Fruit fly (Drosophila melanogaster) whole organism, embryonic: ENCODE data around the gene CG34454.
A peak's percentile ranks its signal among the peaks of the same experiment; 100 is the strongest.

ENCODE experiments used
- Ada2b ChIP-seq: fragments of 200-800 bp; sonication (Bioruptor generic); IDR thresholded peaks from 2 replicates; pipeline ENCODE4 v1.3.6; 2022; ENCODE audit warnings: missing biosample characterization, missing genetic modification characterization
- CG10462 ChIP-seq: fragments of 200-800 bp; sonication (Bioruptor generic); optimal IDR thresholded peaks from 2 replicates; lab custom pipeline; 2016; ENCODE audit warnings: missing biosample characterization, missing genetic modification characterization
- CG11085 ChIP-seq: fragments of 200-800 bp; sonication (Bioruptor generic); IDR thresholded peaks from 2 replicates; pipeline ENCODE4 v1.3.6; 2022; ENCODE audit warnings: missing biosample characterization, missing genetic modification characterization
- CG12942 ChIP-seq: fragments of 200-800 bp; sonication (Bioruptor generic); optimal IDR thresholded peaks from 3 replicates; lab custom pipeline; 2016; ENCODE audit warnings: missing biosample characterization, missing genetic modification characterization
- CG13296 ChIP-seq: fragments of 200-800 bp; sonication (Bioruptor generic); optimal IDR thresholded peaks from 3 replicates; lab custom pipeline; 2018; ENCODE audit warnings: missing biosample characterization, mild to moderate bottlenecking, missing genetic modification characterization
- CG13624 ChIP-seq: fragments of 200-800 bp; sonication (Bioruptor generic); optimal IDR thresholded peaks from 2 replicates; lab custom pipeline; 2016; ENCODE audit warnings: missing biosample characterization, missing genetic modification characterization
- CG14050 ChIP-seq: fragments of 200-800 bp; sonication (Bioruptor generic); IDR thresholded peaks from 3 replicates; pipeline ENCODE4 v1.3.6; 2022; ENCODE audit warnings: missing biosample characterization, missing genetic modification characterization
- CG1602 ChIP-seq: fragments of 200-800 bp; sonication (Bioruptor generic); optimal IDR thresholded peaks from 3 replicates; lab custom pipeline; 2016; ENCODE audit warnings: missing biosample characterization, missing genetic modification characterization
- CG8359 ChIP-seq: fragments of 200-800 bp; sonication (Bioruptor generic); optimal IDR thresholded peaks from 2 replicates; lab custom pipeline; 2017; ENCODE audit warnings: missing biosample characterization, mild to moderate bottlenecking, missing genetic modification characterization, borderline replicate concordance
- CG9437 ChIP-seq: fragments of 200-800 bp; sonication (Bioruptor generic); optimal IDR thresholded peaks from 2 replicates; lab custom pipeline; 2018; ENCODE audit warnings: missing biosample characterization, mild to moderate bottlenecking, missing genetic modification characterization
- CG9727 ChIP-seq: fragments of 200-800 bp; sonication (Bioruptor generic); optimal IDR thresholded peaks from 3 replicates; lab custom pipeline; 2017; ENCODE audit warnings: missing biosample characterization, mild to moderate bottlenecking, missing genetic modification characterization
- CG9797 ChIP-seq: fragments of 200-800 bp; sonication (Bioruptor generic); optimal IDR thresholded peaks from 3 replicates; lab custom pipeline; 2018; ENCODE audit warnings: missing biosample characterization, mild to moderate bottlenecking, missing genetic modification characterization
- CG9876 ChIP-seq: fragments of 200-800 bp; sonication (Bioruptor generic); optimal IDR thresholded peaks from 2 replicates; lab custom pipeline; 2016; ENCODE audit warnings: missing biosample characterization, missing genetic modification characterization
- CHES-1-like ChIP-seq: fragments of 200-800 bp; sonication (Bioruptor generic); optimal IDR thresholded peaks from 2 replicates; lab custom pipeline; 2016; ENCODE audit warnings: missing biosample characterization, missing genetic modification characterization
- Chrac-16 ChIP-seq: fragments of 200-800 bp; sonication (Bioruptor generic); optimal IDR thresholded peaks from 3 replicates; lab custom pipeline; 2016; ENCODE audit warnings: missing biosample characterization, missing genetic modification characterization
- Dip2 ChIP-seq: fragments of 200-800 bp; sonication (Bioruptor generic); IDR thresholded peaks from 2 replicates; pipeline ENCODE4 v1.3.6; 2022; ENCODE audit warnings: missing biosample characterization, missing genetic modification characterization
- Doc2 ChIP-seq: fragments of 200-800 bp; sonication (Bioruptor generic); IDR thresholded peaks from 2 replicates; pipeline ENCODE4 v1.3.6; 2022; ENCODE audit warnings: missing biosample characterization, missing genetic modification characterization
- E2f2 ChIP-seq: fragments of 200-800 bp; sonication (Bioruptor generic); IDR thresholded peaks from 2 replicates; pipeline ENCODE4 v1.3.6; 2022; ENCODE audit warnings: missing biosample characterization, missing genetic modification characterization
- Fer2 ChIP-seq: fragments of 200-800 bp; sonication (Bioruptor generic); optimal IDR thresholded peaks from 2 replicates; lab custom pipeline; 2018; ENCODE audit warnings: missing biosample characterization, mild to moderate bottlenecking, missing genetic modification characterization, moderate library complexity
- GATAe ChIP-seq: fragments of 200-800 bp; sonication (Bioruptor generic); conservative IDR thresholded peaks from 2 replicates; pipeline ENCODE4 v1.3.6; 2022; ENCODE audit warnings: missing biosample characterization, missing genetic modification characterization
- Gsc ChIP-seq: fragments of 200-800 bp; sonication (Bioruptor generic); IDR thresholded peaks from 2 replicates; pipeline ENCODE4 v1.3.6; 2022; ENCODE audit warnings: missing biosample characterization, missing genetic modification characterization
- HHEX ChIP-seq: fragments of 200-800 bp; sonication (Bioruptor generic); optimal IDR thresholded peaks from 3 replicates; lab custom pipeline; 2017; ENCODE audit warnings: missing biosample characterization, mild to moderate bottlenecking, missing genetic modification characterization, missing genetic modification reagents
- HmgZ ChIP-seq: fragments of 200-800 bp; sonication (Bioruptor generic); optimal IDR thresholded peaks from 2 replicates; lab custom pipeline; 2018; ENCODE audit warnings: missing biosample characterization, mild to moderate bottlenecking, missing genetic modification characterization
- Hmr ChIP-seq: fragments of 200-800 bp; sonication (Bioruptor generic); optimal IDR thresholded peaks from 3 replicates; lab custom pipeline; 2017; ENCODE audit warnings: mild to moderate bottlenecking, missing biosample characterization, missing genetic modification reagents, missing genetic modification characterization
- Mad ChIP-seq: fragments of 200-800 bp; sonication (Bioruptor generic); optimal IDR thresholded peaks from 2 replicates; lab custom pipeline; 2016; ENCODE audit warnings: missing biosample characterization, missing genetic modification characterization
- Optix ChIP-seq: fragments of 200-800 bp; sonication (Bioruptor generic); IDR thresholded peaks from 3 replicates; pipeline ENCODE4 v1.3.6; 2022; ENCODE audit warnings: missing biosample characterization, missing genetic modification characterization
- Scr ChIP-seq: fragments of 200-800 bp; sonication (Bioruptor generic); IDR thresholded peaks from 2 replicates; pipeline ENCODE4 v1.3.6; 2022; ENCODE audit warnings: missing biosample characterization, missing genetic modification characterization; ENCODE audit not compliant: partially characterized antibody
- TFAM ChIP-seq: fragments of 200-800 bp; sonication (Bioruptor generic); optimal IDR thresholded peaks from 2 replicates; lab custom pipeline; 2017; ENCODE audit warnings: missing biosample characterization, missing genetic modification characterization, inconsistent platforms
- YL-1 ChIP-seq: fragments of 200-800 bp; sonication (Bioruptor generic); optimal IDR thresholded peaks from 3 replicates; lab custom pipeline; 2017; ENCODE audit warnings: missing biosample characterization, mild to moderate bottlenecking, missing genetic modification characterization
- ara ChIP-seq: fragments of 200-800 bp; sonication (Bioruptor generic); IDR thresholded peaks from 2 replicates; pipeline ENCODE4 v1.3.6; 2022; ENCODE audit warnings: missing biosample characterization, missing genetic modification characterization
- corto ChIP-seq: fragments of 200-800 bp; sonication (Bioruptor generic); optimal IDR thresholded peaks from 2 replicates; lab custom pipeline; 2016; ENCODE audit warnings: missing biosample characterization, mild to moderate bottlenecking, missing genetic modification characterization, moderate library complexity
- da ChIP-seq: fragments of 200-800 bp; sonication (Bioruptor generic); optimal IDR thresholded peaks from 2 replicates; lab custom pipeline; 2016; ENCODE audit warnings: missing biosample characterization, missing genetic modification characterization
- eve ChIP-seq, 2 experiments: fragments of >200 bp; optimal IDR thresholded peaks; 2 replicates each; lab custom pipeline; 2017; ENCODE audit warnings: missing biosample characterization in 2 of 2, missing genetic modification characterization in 2 of 2
- fd102C ChIP-seq: fragments of 200-800 bp; sonication (Bioruptor generic); optimal IDR thresholded peaks from 2 replicates; lab custom pipeline; 2018; ENCODE audit warnings: missing biosample characterization, mild to moderate bottlenecking, missing genetic modification characterization, moderate library complexity
- gcm ChIP-seq: fragments of 200-800 bp; sonication (Bioruptor generic); optimal IDR thresholded peaks from 2 replicates; lab custom pipeline; 2019; ENCODE audit warnings: missing biosample characterization, mild to moderate bottlenecking, missing genetic modification characterization, moderate library complexity
- hb ChIP-seq: fragments of 200-800 bp; sonication (Bioruptor generic); IDR thresholded peaks from 3 replicates; pipeline ENCODE4 v1.3.6; 2022; ENCODE audit warnings: missing biosample characterization, missing genetic modification characterization; ENCODE audit not compliant: partially characterized antibody
- hth ChIP-seq: fragments of >200 bp; optimal IDR thresholded peaks from 2 replicates; lab custom pipeline; 2017; ENCODE audit warnings: inconsistent platforms
- ind ChIP-seq: fragments of 200-800 bp; sonication (Bioruptor generic); optimal IDR thresholded peaks from 3 replicates; lab custom pipeline; 2016; ENCODE audit warnings: missing biosample characterization, missing genetic modification characterization
- lab ChIP-seq: fragments of 200-800 bp; sonication (Bioruptor generic); optimal IDR thresholded peaks from 3 replicates; lab custom pipeline; 2017; ENCODE audit warnings: missing biosample characterization, missing genetic modification characterization, mild to moderate bottlenecking, moderate library complexity, missing genetic modification reagents
- p53 ChIP-seq: fragments of 200-800 bp; sonication (Bioruptor generic); optimal IDR thresholded peaks from 2 replicates; lab custom pipeline; 2016; ENCODE audit warnings: missing biosample characterization, missing genetic modification characterization
- pan ChIP-seq, 4 experiments: fragments of >200 bp in 3 of 4; fragments of 200-800 bp in 1 of 4; sonication (Bioruptor generic) in 1 of 4; optimal IDR thresholded peaks in 3 of 4; IDR thresholded peaks in 1 of 4; 2 replicates each; pipeline versions ENCODE4 v1.3.6 to Lab custom; 2017 to 2022; ENCODE audit warnings: missing biosample characterization in 2 of 4, missing genetic modification characterization in 2 of 4, mixed read lengths in 1 of 4
- peb ChIP-seq: fragments of 200-800 bp; sonication (Bioruptor generic); IDR thresholded peaks from 2 replicates; pipeline ENCODE4 v1.3.6; 2022; ENCODE audit warnings: missing biosample characterization, missing genetic modification characterization
- pum ChIP-seq: fragments of 200-800 bp; sonication (Bioruptor generic); optimal IDR thresholded peaks from 2 replicates; lab custom pipeline; 2016; ENCODE audit warnings: missing biosample characterization, missing genetic modification characterization
- ranshi ChIP-seq: fragments of 200-800 bp; sonication (Bioruptor generic); IDR thresholded peaks from 2 replicates; pipeline ENCODE4 v1.3.6; 2022; ENCODE audit warnings: missing biosample characterization, missing genetic modification characterization
- sc ChIP-seq, 3 experiments: fragments of >200 bp in 2 of 3; fragments of 200-800 bp in 1 of 3; sonication (Bioruptor generic) in 1 of 3; optimal IDR thresholded peaks; 2 replicates in 2 of 3; 3 replicates in 1 of 3; lab custom pipeline; 2017; ENCODE audit warnings: mild to moderate bottlenecking in 1 of 3, missing biosample characterization in 1 of 3, missing genetic modification characterization in 1 of 3, missing genetic modification reagents in 1 of 3
- sd ChIP-seq: fragments of 200-800 bp; sonication (Bioruptor generic); optimal IDR thresholded peaks from 3 replicates; lab custom pipeline; 2018; ENCODE audit warnings: missing biosample characterization, mild to moderate bottlenecking, missing genetic modification characterization, moderate library complexity
- sens ChIP-seq: fragments of 200-800 bp; sonication (Bioruptor generic); peaks from one replicate; lab custom pipeline; 2016; ENCODE audit warnings: missing biosample characterization, missing genetic modification characterization
- tin ChIP-seq: fragments of 200-800 bp; sonication (Bioruptor generic); optimal IDR thresholded peaks from 3 replicates; lab custom pipeline; 2016; ENCODE audit warnings: missing biosample characterization, missing genetic modification characterization
- tx ChIP-seq: fragments of 200-800 bp; sonication (Bioruptor generic); optimal IDR thresholded peaks from 2 replicates; lab custom pipeline; 2016; ENCODE audit warnings: missing biosample characterization, missing genetic modification characterization
- wdn ChIP-seq: fragments of 200-800 bp; sonication (Bioruptor generic); IDR thresholded peaks from 2 replicates; pipeline ENCODE4 v1.3.6; 2022; ENCODE audit warnings: missing biosample characterization, missing genetic modification characterization

Gene CG34454

DNA sequence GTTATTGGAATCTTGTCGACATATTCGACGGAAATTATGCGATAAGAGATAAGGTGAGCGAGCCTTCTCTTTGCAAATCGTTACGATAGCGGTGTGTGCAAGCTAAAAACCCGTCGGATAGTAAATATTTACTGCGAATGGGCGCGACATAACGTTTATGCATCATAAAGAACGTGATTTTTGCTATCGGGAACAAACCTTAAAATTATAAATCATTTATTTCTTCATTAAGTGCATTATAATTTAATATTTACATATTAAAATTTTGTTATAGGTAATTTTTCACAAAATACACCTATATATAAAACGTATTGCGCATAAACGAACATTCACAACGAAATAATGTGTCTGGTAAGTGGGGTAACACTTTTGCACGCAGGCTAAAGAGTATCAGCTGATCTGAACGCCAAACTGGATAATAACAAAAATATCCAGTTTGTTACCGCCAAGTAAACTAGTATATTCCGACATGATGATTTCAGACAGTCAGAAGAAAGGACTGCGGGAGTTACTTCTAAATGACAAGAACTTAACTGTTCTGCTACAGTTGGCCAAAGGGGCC is 26.3 kb downstream of the CG34454 start, which contains the start of the genes Gk1 and CG13876 (continued):
- TF ChIP-seq lab (GFP tag; lab: Kevin White, UChicago) (no peak), YL-1 (GFP tag; lab: Kevin White, UChicago) (peak; percentile 91), hth (lab: Kevin White, UChicago) (no peak), Scr (GFP tag; lab: Robert Waterston, UW) (no peak), Dip2 (GFP tag; lab: Robert Waterston, UW) (no peak), ind (no peak), ranshi (GFP tag; lab: Robert Waterston, UW) (peak; percentile 94), sd (tag; lab: Kevin White, UChicago) (peak; percentile 94), fd102C (peak; percentile 69), CG10462 (GFP tag; lab: Kevin White, UChicago) (peak; percentile 67), HmgZ (peak; percentile 98), tx (GFP tag; lab: Kevin White, UChicago) (no peak), Hmr (GFP tag; lab: Kevin White, UChicago) (peak; percentile 98), CG13296 (peak; percentile 97), Fer2 (tag; lab: Kevin White, UChicago) (peak; percentile 95), CG11085 (GFP tag; lab: Robert Waterston, UW) (peak; percentile 84), Gsc (no peak), wdn (peak; percentile 94), tin (GFP tag; lab: Kevin White, UChicago) (peak; percentile 86), CG1602 (GFP tag; lab: Kevin White, UChicago) (peak; percentile 91), CG12942 (GFP tag; lab: Kevin White, UChicago) (peak; percentile 91), peb (peak; percentile 78), Doc2 (GFP tag; lab: Robert Waterston, UW) (no peak), da (GFP tag; lab: Kevin White, UChicago) (no peak), pan (optimal IDR thresholded peaks at IDR 0.05; lab: Kevin White, UChicago) (no peak), pan (GFP tag; optimal IDR thresholded peaks at IDR 0.05 in 1 of 2, IDR thresholded peaks at IDR 0.05 in 1 of 2) (peak in 1 of 2 experiments; percentile 96), gcm (peak; percentile 96), CG9727 (peak; percentile 97), CHES-1-like (GFP tag; lab: Kevin White, UChicago) (peak; percentile 27), CG9876 (GFP tag; lab: Kevin White, UChicago) (no peak), HHEX (GFP tag; lab: Kevin White, UChicago) (peak; percentile 94), E2f2 (GFP tag; lab: Robert Waterston, UW) (peak; percentile 77), Chrac-16 (peak; percentile 90), CG14050 (GFP tag; lab: Robert Waterston, UW) (peak; percentile 95), CG13624 (GFP tag; lab: Kevin White, UChicago) (peak; percentile 58), Optix (GFP tag; lab: Robert Waterston, UW) (peak; percentile 72; the same call in 2 of the 3 replicates), ara (peak; percentile 94), hb (GFP tag; lab: Robert Waterston, UW) (no peak), eve (GFP tag; optimal IDR thresholded peaks at IDR 0.05; lab: Kevin White, UChicago) (no peak), GATAe (GFP tag; lab: Robert Waterston, UW) (peak; percentile 74), Ada2b (GFP tag; lab: Robert Waterston, UW) (peak; percentile 94), pum (GFP tag; lab: Kevin White, UChicago) (peak; percentile 29), CG8359 (GFP tag; lab: Kevin White, UChicago) (peak; percentile 82), p53 (no peak), Mad (GFP tag; lab: Kevin White, UChicago) (peak; percentile 64), sc (optimal IDR thresholded peaks at IDR 0.05; lab: Kevin White, UChicago) (no peak), sc (GFP tag; optimal IDR thresholded peaks at IDR 0.05; lab: Kevin White, UChicago) (peak; percentile 82), sens (GFP tag; lab: Kevin White, UChicago) (no peak), corto (peak; percentile 94), CG9437 (peak; percentile 93), CG9797 (GFP tag; lab: Kevin White, UChicago) (peak; percentile 24), TFAM (GFP tag; lab: Kevin White, UChicago) (peak; percentile 63)
